Worm (Caenorhabditis elegans) whole organism, L1 larva: ENCODE data around the gene F33A8.4.

Experiments
- C16A3.4 ChIP-seq: fragments of 150-350 bp; optimal IDR thresholded peaks from 2 replicates; lab custom pipeline; 2014; ENCODE audit warnings: missing biosample characterization, missing genetic modification characterization
- C34B4.2 ChIP-seq: sonication (generic microtip); optimal IDR thresholded peaks from 2 replicates; lab custom pipeline; 2017; ENCODE audit warnings: mild to moderate bottlenecking, missing genetic modification characterization, missing compliant biosample characterization
- aly-2 ChIP-seq: fragments of 150-350 bp; optimal IDR thresholded peaks from 2 replicates; lab custom pipeline; 2014; ENCODE audit warnings: missing biosample characterization, missing genetic modification characterization
- blmp-1 ChIP-seq: fragments of 150-350 bp; optimal IDR thresholded peaks from 2 replicates; lab custom pipeline; 2014; ENCODE audit warnings: missing biosample characterization, missing genetic modification characterization
- ceh-63 ChIP-seq: fragments of 200-800 bp; sonication (Bioruptor generic); optimal IDR thresholded peaks from 2 replicates; lab custom pipeline; 2018; ENCODE audit warnings: mild to moderate bottlenecking, missing genetic modification characterization, missing compliant biosample characterization
- ceh-8 ChIP-seq: fragments of 200-800 bp; sonication (Bioruptor generic); optimal IDR thresholded peaks from 2 replicates; lab custom pipeline; 2018; ENCODE audit warnings: mild to moderate bottlenecking, missing genetic modification characterization, moderate library complexity, missing compliant biosample characterization
- ceh-82 ChIP-seq, 3 experiments: fragments of 150-350 bp in 1 of 3; sonication (generic microtip) in 2 of 3; optimal IDR thresholded peaks; 2 replicates each; lab custom pipeline; 2014 to 2017; ENCODE audit warnings: missing biosample characterization in 3 of 3, missing genetic modification characterization in 3 of 3
- ces-1 ChIP-seq: fragments of 150-350 bp; optimal IDR thresholded peaks from 2 replicates; lab custom pipeline; 2014; ENCODE audit warnings: missing biosample characterization, missing genetic modification reagents, missing genetic modification characterization
- dsc-1 ChIP-seq: sonication (generic microtip); optimal IDR thresholded peaks from 2 replicates; lab custom pipeline; 2016; ENCODE audit warnings: mild to moderate bottlenecking, missing genetic modification characterization, missing compliant biosample characterization
- efl-1 ChIP-seq, 4 experiments: fragments of 150-350 bp; optimal IDR thresholded peaks in 3 of 4; peaks in 1 of 4; 1 replicate in 1 of 4; 2 replicates in 3 of 4; lab custom pipeline; 2014; ENCODE audit warnings: missing biosample characterization in 2 of 4, missing genetic modification characterization in 2 of 4, missing genetic modification reagents in 2 of 4
- egl-13 ChIP-seq: sonication (generic microtip); optimal IDR thresholded peaks from 2 replicates; lab custom pipeline; 2016; ENCODE audit warnings: missing genotype, missing genetic modification reagents, missing genetic modification characterization, missing compliant biosample characterization
- elt-2 ChIP-seq: sonication (generic microtip); optimal IDR thresholded peaks from 2 replicates; lab custom pipeline; 2016; ENCODE audit warnings: missing genetic modification characterization, mild to moderate bottlenecking, inconsistent platforms, missing compliant biosample characterization, missing genetic modification reagents
- elt-3 ChIP-seq, 6 experiments: fragments of 150-350 bp in 1 of 6; sonication (generic microtip); optimal IDR thresholded peaks; 2 replicates each; lab custom pipeline; 2017 to 2018; ENCODE audit warnings: missing biosample characterization in 6 of 6, missing genetic modification characterization in 6 of 6, inconsistent platforms in 1 of 6
- hlh-17 ChIP-seq: fragments of 200-800 bp; sonication (Bioruptor generic); optimal IDR thresholded peaks from 2 replicates; lab custom pipeline; 2018; ENCODE audit warnings: missing genetic modification characterization, mild to moderate bottlenecking, missing compliant biosample characterization, moderate library complexity, borderline replicate concordance
- hpl-2 ChIP-seq: fragments of 150-350 bp; optimal IDR thresholded peaks from 2 replicates; lab custom pipeline; 2014; ENCODE audit warnings: missing biosample characterization, missing genetic modification reagents, missing genetic modification characterization
- irx-1 ChIP-seq: sonication (generic microtip); optimal IDR thresholded peaks from 2 replicates; lab custom pipeline; 2016; ENCODE audit warnings: missing genetic modification characterization, missing compliant biosample characterization
- isw-1 ChIP-seq: fragments of 200-800 bp; sonication (Bioruptor generic); IDR thresholded peaks from 2 replicates; pipeline ENCODE4 v1.3.6; 2022; ENCODE audit warnings: missing genetic modification characterization, missing compliant biosample characterization
- lin-14 ChIP-seq: fragments of 200-800 bp; sonication (Bioruptor generic); optimal IDR thresholded peaks from 2 replicates; lab custom pipeline; 2018; ENCODE audit warnings: mild to moderate bottlenecking, missing genetic modification characterization, moderate library complexity, missing compliant biosample characterization
- lin-15B ChIP-seq: fragments of 150-350 bp; sonication (generic microtip); optimal IDR thresholded peaks from 3 replicates; lab custom pipeline; 2014; ENCODE audit warnings: missing biosample characterization, missing genetic modification characterization
- lin-35 ChIP-seq, 2 experiments: fragments of 150-350 bp; optimal IDR thresholded peaks; 2 replicates each; lab custom pipeline; 2014; ENCODE audit warnings: missing biosample characterization in 2 of 2, missing genetic modification characterization in 2 of 2, missing genetic modification reagents in 2 of 2
- lin-39 ChIP-seq: fragments of 150-350 bp; optimal IDR thresholded peaks from 2 replicates; lab custom pipeline; 2014; ENCODE audit warnings: missing biosample characterization, missing genetic modification reagents, missing genetic modification characterization
- mab-9 ChIP-seq: fragments of 200-800 bp; sonication (Bioruptor generic); IDR thresholded peaks from 2 replicates; pipeline ENCODE4 v1.3.6; 2022; ENCODE audit warnings: missing genetic modification reagents, missing genetic modification characterization, missing compliant biosample characterization
- mef-2 ChIP-seq: fragments of 150-350 bp; optimal IDR thresholded peaks from 2 replicates; lab custom pipeline; 2014; ENCODE audit warnings: missing biosample characterization, missing genetic modification characterization
- mep-1 ChIP-seq: fragments of 150-350 bp; optimal IDR thresholded peaks from 2 replicates; lab custom pipeline; 2014; ENCODE audit warnings: missing biosample characterization, missing genetic modification characterization
- nhr-12 ChIP-seq: sonication (generic microtip); optimal IDR thresholded peaks from 2 replicates; lab custom pipeline; 2017; ENCODE audit warnings: missing biosample characterization, missing genetic modification characterization
- nhr-19 ChIP-seq: fragments of 200-800 bp; sonication (Bioruptor generic); conservative IDR thresholded peaks from 2 replicates; pipeline ENCODE4 v1.3.6; 2022; ENCODE audit warnings: missing genetic modification characterization, missing compliant biosample characterization
- nhr-20 ChIP-seq: sonication (generic microtip); optimal IDR thresholded peaks from 2 replicates; lab custom pipeline; 2016; ENCODE audit warnings: mild to moderate bottlenecking, missing genetic modification characterization, missing compliant biosample characterization
- nhr-237 ChIP-seq: fragments of 150-350 bp; optimal IDR thresholded peaks from 2 replicates; lab custom pipeline; 2014; ENCODE audit warnings: missing biosample characterization, missing genetic modification characterization
- nhr-28 ChIP-seq: fragments of 150-350 bp; optimal IDR thresholded peaks from 2 replicates; lab custom pipeline; 2014; ENCODE audit warnings: missing biosample characterization, missing genetic modification characterization
- nhr-47 ChIP-seq: sonication (generic microtip); optimal IDR thresholded peaks from 2 replicates; lab custom pipeline; 2016; ENCODE audit warnings: mild to moderate bottlenecking, missing genetic modification characterization, moderate library complexity, missing compliant biosample characterization
- nhr-71 ChIP-seq: sonication (generic microtip); optimal IDR thresholded peaks from 2 replicates; lab custom pipeline; 2016; ENCODE audit warnings: mild to moderate bottlenecking, missing genetic modification characterization, moderate library complexity, missing compliant biosample characterization
- nhr-76 ChIP-seq: sonication (generic microtip); optimal IDR thresholded peaks from 2 replicates; lab custom pipeline; 2017; ENCODE audit warnings: missing biosample characterization, missing genetic modification characterization
- nhr-85 ChIP-seq: sonication (generic microtip); peaks from one replicate; lab custom pipeline; 2016; ENCODE audit warnings: missing genetic modification characterization, inconsistent platforms, missing compliant biosample characterization
- nhr-90 ChIP-seq: sonication (generic microtip); optimal IDR thresholded peaks from 2 replicates; lab custom pipeline; 2016; ENCODE audit warnings: mild to moderate bottlenecking, missing genetic modification characterization, missing compliant biosample characterization; ENCODE audit not compliant: poor library complexity
- pax-3 ChIP-seq: fragments of 200-800 bp; sonication (Bioruptor generic); optimal IDR thresholded peaks from 2 replicates; lab custom pipeline; 2018; ENCODE audit warnings: mild to moderate bottlenecking, missing genetic modification characterization, moderate library complexity, missing compliant biosample characterization
- sup-37 ChIP-seq: fragments of 200-800 bp; sonication (Bioruptor generic); optimal IDR thresholded peaks from 2 replicates; lab custom pipeline; 2018; ENCODE audit warnings: mild to moderate bottlenecking, missing genetic modification characterization, missing compliant biosample characterization
- swsn-7 ChIP-seq: sonication (generic microtip); optimal IDR thresholded peaks from 2 replicates; lab custom pipeline; 2016; ENCODE audit warnings: missing genetic modification characterization, missing compliant biosample characterization
- tbx-2 ChIP-seq: sonication (generic microtip); optimal IDR thresholded peaks from 2 replicates; lab custom pipeline; 2016; ENCODE audit warnings: missing genetic modification characterization, missing compliant biosample characterization
- unc-130 ChIP-seq: fragments of 150-350 bp; optimal IDR thresholded peaks from 2 replicates; lab custom pipeline; 2017; ENCODE audit warnings: missing biosample characterization, missing genetic modification characterization, inconsistent platforms
- unc-30 ChIP-seq: sonication (generic microtip); optimal IDR thresholded peaks from 2 replicates; lab custom pipeline; 2017; ENCODE audit warnings: missing biosample characterization, missing genetic modification characterization
- unc-86 ChIP-seq: sonication (generic microtip); optimal IDR thresholded peaks from 2 replicates; lab custom pipeline; 2016; ENCODE audit warnings: missing genetic modification characterization, missing compliant biosample characterization
- zag-1 ChIP-seq: fragments of 150-350 bp; optimal IDR thresholded peaks from 2 replicates; lab custom pipeline; 2014; ENCODE audit warnings: missing biosample characterization, missing genetic modification characterization
- ztf-4 ChIP-seq: fragments of 150-350 bp; optimal IDR thresholded peaks from 2 replicates; lab custom pipeline; 2014; ENCODE audit warnings: missing biosample characterization, missing genetic modification characterization

Gene F33A8.4

ce11 chrII:11049876-11050275 lies 1.0 kb upstream of the F33A8.4 start, which contains the start of the genes sdhd-1 and ilkp-1 (continued):
- TF ChIP-seq lin-35 (GFP tag; optimal IDR thresholded peaks at IDR 0.05; lab: Kevin White, UChicago) = peak; percentile 83 to 90
- no peak for TF ChIP-seq zag-1 (tag; lab: Kevin White, UChicago)
- no peak for TF ChIP-seq irx-1
- TF ChIP-seq sup-37 = no peak
- no peak for TF ChIP-seq mab-9 (GFP tag; lab: Robert Waterston, UW)
- TF ChIP-seq ceh-82 (tag; optimal IDR thresholded peaks at IDR 0.05; lab: Kevin White, UChicago) = peak in 1 of 3 experiments; percentile 31
- peak in 1 of 6 experiments; percentile 54 for TF ChIP-seq elt-3 (tag; optimal IDR thresholded peaks at IDR 0.05; lab: Kevin White, UChicago)
- peak; percentile 38 for TF ChIP-seq dsc-1
- peak; percentile 67 for TF ChIP-seq C16A3.4
- no peak for TF ChIP-seq egl-13 (tag; lab: Kevin White, UChicago)
- TF ChIP-seq nhr-237 = no peak
- TF ChIP-seq C34B4.2 (tag; lab: Kevin White, UChicago) = no peak
- no peak for TF ChIP-seq mef-2 (tag; lab: Kevin White, UChicago)
- no peak for TF ChIP-seq nhr-19 (GFP tag; lab: Robert Waterston, UW)
- TF ChIP-seq nhr-90 (tag; lab: Kevin White, UChicago) = peak; percentile 26
- TF ChIP-seq nhr-76 (tag; lab: Kevin White, UChicago) = no peak
- TF ChIP-seq nhr-47 = peak; percentile 47
- no peak for TF ChIP-seq ztf-4
- peak; percentile 74 for TF ChIP-seq blmp-1 (tag; lab: Kevin White, UChicago)
- no peak for TF ChIP-seq hlh-17 (GFP tag; lab: Kevin White, UChicago)
- peak; percentile 30 for TF ChIP-seq tbx-2 (tag; lab: Kevin White, UChicago)
- no peak for TF ChIP-seq hpl-2 (GFP tag; lab: Kevin White, UChicago)

ce11 chrII:11045872-11046271 lies 3.0 kb downstream of the F33A8.4 start, which contains the start of gene col-83:
TSS of gene col-83 (minus strand) at chrII:11045972.
- TF ChIP-seq aly-2 (tag; lab: Kevin White, UChicago) = no peak
- no peak for TF ChIP-seq mef-2 (tag; lab: Kevin White, UChicago)
- no peak for TF ChIP-seq C16A3.4
- no peak for TF ChIP-seq dsc-1
- TF ChIP-seq pax-3 (tag; lab: Kevin White, UChicago) = no peak

- no peak for TF ChIP-seq hlh-17 (GFP tag; lab: Kevin White, UChicago)
- TF ChIP-seq nhr-71 (tag; lab: Kevin White, UChicago) = no peak
- TF ChIP-seq lin-39 (tag; lab: Kevin White, UChicago) = no peak
- no peak for TF ChIP-seq nhr-28 (tag; lab: Kevin White, UChicago)
Measured at ce11 chrII:11044193-11044568, 4.6 kb downstream of the F33A8.4 start.

- peak; percentile 73 for TF ChIP-seq nhr-85 (tag; lab: Kevin White, UChicago)
- TF ChIP-seq nhr-12 (tag; lab: Kevin White, UChicago) = no peak
- no peak for TF ChIP-seq efl-1 (optimal IDR thresholded peaks at IDR 0.05; lab: Kevin White, UChicago)
- TF ChIP-seq efl-1 (GFP tag; optimal IDR thresholded peaks at IDR 0.05 in 1 of 2; lab: Kevin White, UChicago) = peak in 1 of 2 experiments; percentile 53
- no peak for TF ChIP-seq unc-86 (tag; lab: Kevin White, UChicago)
Measured at ce11 chrII:11043546-11044192, 5.2 kb downstream of the F33A8.4 start.

- no peak for TF ChIP-seq blmp-1 (tag; lab: Kevin White, UChicago)
- TF ChIP-seq unc-30 (tag; lab: Kevin White, UChicago) = no peak
- TF ChIP-seq mep-1 (tag; lab: Kevin White, UChicago) = peak; percentile 61
- peak; percentile 51 for TF ChIP-seq C16A3.4
- TF ChIP-seq nhr-71 (tag; lab: Kevin White, UChicago) = peak; percentile 78
- TF ChIP-seq hlh-17 (GFP tag; lab: Kevin White, UChicago) = no peak
- no peak for TF ChIP-seq lin-15B (tag; lab: Kevin White, UChicago)
- TF ChIP-seq nhr-28 (tag; lab: Kevin White, UChicago) = no peak
- peak; percentile 26 for TF ChIP-seq elt-2 (tag; lab: Kevin White, UChicago)
- peak; percentile 45 for TF ChIP-seq unc-130 (tag; lab: Kevin White, UChicago)
- peak; percentile 67 for TF ChIP-seq swsn-7
- TF ChIP-seq ceh-63 = no peak
- TF ChIP-seq lin-14 (GFP tag; lab: Kevin White, UChicago) = peak; percentile 95
- TF ChIP-seq ces-1 = no peak
- peak; percentile 65 for TF ChIP-seq ceh-8 (GFP tag; lab: Kevin White, UChicago)
- TF ChIP-seq unc-86 (tag; lab: Kevin White, UChicago) = peak; percentile 75
- TF ChIP-seq isw-1 = peak; percentile 30; the same call in 1 of the 2 replicates
- peak; percentile 68 for TF ChIP-seq nhr-20 (tag; lab: Kevin White, UChicago)
- TF ChIP-seq tbx-2 (tag; lab: Kevin White, UChicago) = peak; percentile 58
Measured at ce11 chrII:11042878-11043331, 5.9 kb downstream of the F33A8.4 start.
